Fruit fly (Drosophila melanogaster) whole organism, embryonic: ENCODE measurements around the gene sima.

ENCODE experiments used
- Ada2b ChIP-seq: fragments of 200-800 bp; sonication (Bioruptor generic); IDR thresholded peaks from 2 replicates; pipeline ENCODE4 v1.3.6; 2022; ENCODE audit warnings: missing biosample characterization, missing genetic modification characterization
- Aef1 ChIP-seq: fragments of 200-800 bp; sonication (Bioruptor generic); IDR thresholded peaks from 3 replicates; pipeline ENCODE4 v1.3.6; 2022; ENCODE audit warnings: missing biosample characterization, missing genetic modification characterization
- Atf6 ChIP-seq: fragments of 200-800 bp; sonication (Bioruptor generic); IDR thresholded peaks from 2 replicates; pipeline ENCODE4 v1.3.6; 2022; ENCODE audit warnings: missing biosample characterization, missing genetic modification characterization
- CG10267 ChIP-seq: fragments of 200-800 bp; sonication (Bioruptor generic); optimal IDR thresholded peaks from 2 replicates; lab custom pipeline; 2018; ENCODE audit warnings: missing biosample characterization, mild to moderate bottlenecking, missing genetic modification characterization, moderate library complexity
- CG11695 ChIP-seq: fragments of 200-800 bp; sonication (Bioruptor generic); IDR thresholded peaks from 3 replicates; pipeline ENCODE4 v1.3.6; 2022; ENCODE audit warnings: missing biosample characterization, missing genetic modification characterization
- CG11696 ChIP-seq: fragments of 200-800 bp; sonication (Bioruptor generic); IDR thresholded peaks from 2 replicates; pipeline ENCODE4 v1.3.6; 2022; ENCODE audit warnings: missing biosample characterization, missing genetic modification characterization
- CG12071 ChIP-seq: fragments of 200-800 bp; sonication (Bioruptor generic); optimal IDR thresholded peaks from 3 replicates; lab custom pipeline; 2018; ENCODE audit warnings: missing biosample characterization, mild to moderate bottlenecking, missing genetic modification characterization
- CG12391 ChIP-seq: fragments of 200-800 bp; sonication (Bioruptor generic); optimal IDR thresholded peaks from 3 replicates; lab custom pipeline; 2018; ENCODE audit warnings: missing biosample characterization, mild to moderate bottlenecking, missing genetic modification characterization, moderate library complexity
- CG12744 ChIP-seq: fragments of 200-800 bp; sonication (Bioruptor generic); optimal IDR thresholded peaks from 2 replicates; lab custom pipeline; 2016; ENCODE audit warnings: missing biosample characterization, missing genetic modification characterization
- CG12769 ChIP-seq: fragments of 200-800 bp; sonication (Bioruptor generic); optimal IDR thresholded peaks from 2 replicates; lab custom pipeline; 2019; ENCODE audit warnings: missing biosample characterization, mild to moderate bottlenecking, missing genetic modification characterization, moderate library complexity
- CG14965 ChIP-seq: fragments of 200-800 bp; sonication (Bioruptor generic); optimal IDR thresholded peaks from 2 replicates; lab custom pipeline; 2016; ENCODE audit warnings: missing biosample characterization, missing genetic modification characterization, borderline replicate concordance
- CG18619 ChIP-seq: fragments of 200-800 bp; sonication (Bioruptor generic); optimal IDR thresholded peaks from 3 replicates; lab custom pipeline; 2017; ENCODE audit warnings: missing biosample characterization, mild to moderate bottlenecking, missing genetic modification characterization
- CG4282 ChIP-seq: fragments of 200-800 bp; sonication (Bioruptor generic); optimal IDR thresholded peaks from 2 replicates; lab custom pipeline; 2016; ENCODE audit warnings: missing biosample characterization, missing genetic modification characterization
- CG4404 ChIP-seq: fragments of 200-800 bp; sonication (Bioruptor generic); IDR thresholded peaks from 2 replicates; pipeline ENCODE4 v1.3.6; 2022; ENCODE audit warnings: missing biosample characterization, missing genetic modification characterization
- CG4707 ChIP-seq: fragments of 200-800 bp; sonication (Bioruptor generic); optimal IDR thresholded peaks from 2 replicates; lab custom pipeline; 2018; ENCODE audit warnings: missing biosample characterization, mild to moderate bottlenecking, missing genetic modification characterization, moderate library complexity
- CG6254 ChIP-seq: fragments of 200-800 bp; sonication (Bioruptor generic); optimal IDR thresholded peaks from 3 replicates; lab custom pipeline; 2017; ENCODE audit warnings: mild to moderate bottlenecking, missing biosample characterization, missing genetic modification reagents, missing genetic modification characterization
- Eip74EF ChIP-seq, 2 experiments: fragments of 200-800 bp in 1 of 2; fragments of >200 bp in 1 of 2; sonication (Bioruptor generic) in 1 of 2; optimal IDR thresholded peaks; 2 replicates each; lab custom pipeline; 2017 to 2019; ENCODE audit warnings: missing biosample characterization in 2 of 2, missing genetic modification characterization in 2 of 2, mild to moderate bottlenecking in 1 of 2, moderate library complexity in 1 of 2
- Gsc ChIP-seq: fragments of 200-800 bp; sonication (Bioruptor generic); IDR thresholded peaks from 2 replicates; pipeline ENCODE4 v1.3.6; 2022; ENCODE audit warnings: missing biosample characterization, missing genetic modification characterization
- Hr39 ChIP-seq: fragments of >200 bp; optimal IDR thresholded peaks from 2 replicates; lab custom pipeline; 2017
- MBD-R2 ChIP-seq: fragments of 200-800 bp; sonication (Bioruptor generic); IDR thresholded peaks from 2 replicates; pipeline ENCODE4 v1.3.6; 2022; ENCODE audit warnings: missing biosample characterization, missing genetic modification characterization
- Mrtf ChIP-seq: fragments of 200-800 bp; sonication (Bioruptor generic); IDR thresholded peaks from 3 replicates; pipeline ENCODE4 v1.3.6; 2022; ENCODE audit warnings: missing biosample characterization, missing genetic modification characterization
- NC2α ChIP-seq: fragments of 200-800 bp; sonication (Bioruptor generic); optimal IDR thresholded peaks from 2 replicates; lab custom pipeline; 2016; ENCODE audit warnings: missing biosample characterization, missing genetic modification characterization
- Rx ChIP-seq: fragments of 200-800 bp; sonication (Bioruptor generic); IDR thresholded peaks from 2 replicates; pipeline ENCODE4 v1.3.6; 2022; ENCODE audit warnings: missing biosample characterization, missing genetic modification characterization
- Side ChIP-seq: fragments of 200-800 bp; sonication (Bioruptor generic); optimal IDR thresholded peaks from 2 replicates; lab custom pipeline; 2016; ENCODE audit warnings: missing biosample characterization, missing genetic modification characterization
- Stat92E ChIP-seq, 3 experiments: fragments of >200 bp in 2 of 3; fragments of 200-800 bp in 1 of 3; sonication (Bioruptor generic) in 1 of 3; optimal IDR thresholded peaks; 2 replicates each; lab custom pipeline; 2017 to 2019; ENCODE audit warnings: missing biosample characterization in 3 of 3, missing genetic modification characterization in 3 of 3, mild to moderate bottlenecking in 1 of 3, moderate library complexity in 1 of 3
- YL-1 ChIP-seq: fragments of 200-800 bp; sonication (Bioruptor generic); optimal IDR thresholded peaks from 3 replicates; lab custom pipeline; 2017; ENCODE audit warnings: missing biosample characterization, mild to moderate bottlenecking, missing genetic modification characterization
- ase ChIP-seq: fragments of 200-800 bp; sonication (Bioruptor generic); IDR thresholded peaks from 3 replicates; pipeline ENCODE4 v1.3.6; 2022; ENCODE audit warnings: missing biosample characterization, missing genetic modification characterization
- ato ChIP-seq: fragments of 200-800 bp; sonication (Bioruptor generic); IDR thresholded peaks from 2 replicates; pipeline ENCODE4 v1.3.6; 2022; ENCODE audit warnings: missing biosample characterization, missing genetic modification characterization; ENCODE audit not compliant: partially characterized antibody
- bbx ChIP-seq: fragments of 200-800 bp; sonication (Bioruptor generic); IDR thresholded peaks from 2 replicates; pipeline ENCODE4 v1.3.6; 2022; ENCODE audit warnings: missing biosample characterization, missing genetic modification characterization; ENCODE audit not compliant: partially characterized antibody
- caup ChIP-seq: fragments of 200-800 bp; sonication (Bioruptor generic); optimal IDR thresholded peaks from 3 replicates; lab custom pipeline; 2017; ENCODE audit warnings: missing biosample characterization, mild to moderate bottlenecking, missing genetic modification characterization, moderate library complexity; ENCODE audit not compliant: severe bottlenecking
- cwo ChIP-seq: fragments of 200-800 bp; sonication (Bioruptor generic); optimal IDR thresholded peaks from 3 replicates; lab custom pipeline; 2017; ENCODE audit warnings: missing biosample characterization, missing genetic modification characterization, mild to moderate bottlenecking, moderate library complexity, missing genetic modification reagents
- dati ChIP-seq: fragments of 200-800 bp; sonication (Bioruptor generic); IDR thresholded peaks from 2 replicates; pipeline ENCODE4 v1.3.6; 2022; ENCODE audit warnings: missing biosample characterization, missing genetic modification characterization
- dmrt99B ChIP-seq: fragments of 200-800 bp; sonication (Bioruptor generic); optimal IDR thresholded peaks from 2 replicates; lab custom pipeline; 2018; ENCODE audit warnings: missing biosample characterization, mild to moderate bottlenecking, missing genetic modification characterization, moderate library complexity
- gcm ChIP-seq: fragments of 200-800 bp; sonication (Bioruptor generic); optimal IDR thresholded peaks from 2 replicates; lab custom pipeline; 2019; ENCODE audit warnings: missing biosample characterization, mild to moderate bottlenecking, missing genetic modification characterization, moderate library complexity
- gro ChIP-seq: fragments of 200-800 bp; sonication (Bioruptor generic); optimal IDR thresholded peaks from 2 replicates; lab custom pipeline; 2016; ENCODE audit warnings: missing biosample characterization, missing genetic modification characterization
- jigr1 ChIP-seq: fragments of 200-800 bp; sonication (Bioruptor generic); IDR thresholded peaks from 3 replicates; pipeline ENCODE4 v1.3.6; 2022; ENCODE audit warnings: missing biosample characterization, missing genetic modification characterization
- lbe ChIP-seq: fragments of 200-800 bp; sonication (Bioruptor generic); optimal IDR thresholded peaks from 2 replicates; lab custom pipeline; 2016; ENCODE audit warnings: missing biosample characterization, mild to moderate bottlenecking, missing genetic modification characterization
- lmd ChIP-seq: fragments of 200-800 bp; sonication (Bioruptor generic); IDR thresholded peaks from 2 replicates; pipeline ENCODE4 v1.3.6; 2022; ENCODE audit warnings: missing biosample characterization, missing genetic modification characterization
- nerfin-1 ChIP-seq: fragments of 200-800 bp; sonication (Bioruptor generic); optimal IDR thresholded peaks from 3 replicates; lab custom pipeline; 2019; ENCODE audit warnings: missing biosample characterization, mild to moderate bottlenecking, missing genetic modification characterization, moderate library complexity
- p53 ChIP-seq: fragments of 200-800 bp; sonication (Bioruptor generic); optimal IDR thresholded peaks from 2 replicates; lab custom pipeline; 2016; ENCODE audit warnings: missing biosample characterization, missing genetic modification characterization
- pan ChIP-seq, 4 experiments: fragments of >200 bp in 3 of 4; fragments of 200-800 bp in 1 of 4; sonication (Bioruptor generic) in 1 of 4; optimal IDR thresholded peaks in 3 of 4; IDR thresholded peaks in 1 of 4; 2 replicates each; pipeline versions ENCODE4 v1.3.6 to Lab custom; 2017 to 2022; ENCODE audit warnings: missing biosample characterization in 2 of 4, missing genetic modification characterization in 2 of 4, mixed read lengths in 1 of 4
- phol ChIP-seq: fragments of 200-800 bp; sonication (Bioruptor generic); optimal IDR thresholded peaks from 3 replicates; lab custom pipeline; 2018; ENCODE audit warnings: missing biosample characterization, mild to moderate bottlenecking, missing genetic modification characterization, moderate library complexity
- prd ChIP-seq, 3 experiments: fragments of >200 bp in 2 of 3; fragments of 200-800 bp in 1 of 3; sonication (Bioruptor generic) in 1 of 3; optimal IDR thresholded peaks in 2 of 3; IDR thresholded peaks in 1 of 3; 2 replicates in 2 of 3; 3 replicates in 1 of 3; pipeline versions ENCODE4 v1.3.6 to Lab custom; 2017 to 2022; ENCODE audit warnings: missing biosample characterization in 1 of 3, missing genetic modification characterization in 1 of 3
- sc ChIP-seq, 3 experiments: fragments of >200 bp in 2 of 3; fragments of 200-800 bp in 1 of 3; sonication (Bioruptor generic) in 1 of 3; optimal IDR thresholded peaks; 2 replicates in 2 of 3; 3 replicates in 1 of 3; lab custom pipeline; 2017; ENCODE audit warnings: mild to moderate bottlenecking in 1 of 3, missing biosample characterization in 1 of 3, missing genetic modification characterization in 1 of 3, missing genetic modification reagents in 1 of 3
- schlank ChIP-seq: fragments of 200-800 bp; sonication (Bioruptor generic); optimal IDR thresholded peaks from 2 replicates; lab custom pipeline; 2018; ENCODE audit warnings: missing biosample characterization, mild to moderate bottlenecking, missing genetic modification characterization
- ssp ChIP-seq: fragments of 200-800 bp; sonication (Bioruptor generic); IDR thresholded peaks from 2 replicates; pipeline ENCODE4 v1.3.6; 2022; ENCODE audit warnings: missing biosample characterization, missing genetic modification characterization
- tna ChIP-seq: fragments of 200-800 bp; sonication (Bioruptor generic); IDR thresholded peaks from 2 replicates; pipeline ENCODE4 v1.3.6; 2022; ENCODE audit warnings: missing biosample characterization, missing genetic modification characterization; ENCODE audit not compliant: partially characterized antibody
- tx ChIP-seq: fragments of 200-800 bp; sonication (Bioruptor generic); optimal IDR thresholded peaks from 2 replicates; lab custom pipeline; 2016; ENCODE audit warnings: missing biosample characterization, missing genetic modification characterization
- wek ChIP-seq: fragments of 200-800 bp; sonication (Bioruptor generic); optimal IDR thresholded peaks from 3 replicates; lab custom pipeline; 2018; ENCODE audit warnings: missing biosample characterization, mild to moderate bottlenecking, missing genetic modification characterization, moderate library complexity

Gene sima

dm6 chr3R:30153864-30154263 is 95.8 kb downstream of the sima start (continued):
- no peak for TF ChIP-seq tna
- no peak for TF ChIP-seq CG12071
- TF ChIP-seq Rx (GFP tag; lab: Robert Waterston, UW), result no peak
- TF ChIP-seq lbe (GFP tag; lab: Kevin White, UChicago), result no peak
- no peak for TF ChIP-seq wek
- no peak for TF ChIP-seq schlank (tag; lab: Kevin White, UChicago)
- TF ChIP-seq CG12744 (GFP tag; lab: Kevin White, UChicago), result no peak
- no peak for TF ChIP-seq CG12391 (tag; lab: Kevin White, UChicago)
- TF ChIP-seq prd (optimal IDR thresholded peaks at IDR 0.05; lab: Kevin White, UChicago), result no peak
- peak; percentile 15; the same call in 1 of the 3 replicates for TF ChIP-seq prd (GFP tag; IDR thresholded peaks at IDR 0.05; lab: Robert Waterston, UW)
- TF ChIP-seq CG14965 (GFP tag; lab: Kevin White, UChicago), result no peak
- TF ChIP-seq CG11696 (GFP tag; lab: Robert Waterston, UW), result no peak
- no peak for TF ChIP-seq caup (GFP tag; lab: Kevin White, UChicago)
- no peak for TF ChIP-seq CG6254 (GFP tag; lab: Kevin White, UChicago)
- TF ChIP-seq CG4282, result no peak
- TF ChIP-seq sc (optimal IDR thresholded peaks at IDR 0.05; lab: Kevin White, UChicago), result no peak
- no peak for TF ChIP-seq sc (GFP tag; optimal IDR thresholded peaks at IDR 0.05; lab: Kevin White, UChicago)
- TF ChIP-seq tx (GFP tag; lab: Kevin White, UChicago), result no peak
- no peak for TF ChIP-seq cwo (GFP tag; lab: Kevin White, UChicago)
- no peak for TF ChIP-seq pan (optimal IDR thresholded peaks at IDR 0.05; lab: Kevin White, UChicago)
- no peak for TF ChIP-seq pan (GFP tag; optimal IDR thresholded peaks at IDR 0.05 in 1 of 2, IDR thresholded peaks at IDR 0.05 in 1 of 2)
- no peak for TF ChIP-seq CG18619 (GFP tag; lab: Kevin White, UChicago)
- TF ChIP-seq nerfin-1, result no peak
- no peak for TF ChIP-seq Atf6 (GFP tag; lab: Robert Waterston, UW)
- TF ChIP-seq gcm, result no peak
- no peak for TF ChIP-seq CG11695
- TF ChIP-seq CG4404 (GFP tag; lab: Robert Waterston, UW), result no peak
- TF ChIP-seq p53 (GFP tag; lab: Kevin White, UChicago), result no peak
- no peak for TF ChIP-seq Aef1
- no peak for TF ChIP-seq Mrtf (GFP tag; lab: Robert Waterston, UW)
- TF ChIP-seq dmrt99B (tag; lab: Kevin White, UChicago), result no peak
- TF ChIP-seq jigr1 (GFP tag; lab: Robert Waterston, UW), result no peak
- TF ChIP-seq dati (GFP tag; lab: Robert Waterston, UW), result no peak
- peak in 1 of 2 experiments; percentile 46 for TF ChIP-seq Eip74EF (GFP tag; optimal IDR thresholded peaks at IDR 0.05; lab: Kevin White, UChicago)
- TF ChIP-seq phol (tag; lab: Kevin White, UChicago), result no peak
- TF ChIP-seq Ada2b (GFP tag; lab: Robert Waterston, UW), result no peak
- no peak for TF ChIP-seq ase (GFP tag; lab: Robert Waterston, UW)
- no peak for TF ChIP-seq Side (GFP tag; lab: Kevin White, UChicago)
- no peak for TF ChIP-seq CG10267
- no peak for TF ChIP-seq ato (GFP tag; lab: Robert Waterston, UW)
- peak; percentile 16; the same call in 1 of the 2 replicates for TF ChIP-seq MBD-R2 (GFP tag; lab: Robert Waterston, UW)
- TF ChIP-seq ssp, result no peak
- TF ChIP-seq NC2α (GFP tag; lab: Kevin White, UChicago), result no peak
- no peak for TF ChIP-seq CG4707
- TF ChIP-seq CG12769 (tag; lab: Kevin White, UChicago), result no peak
- no peak for TF ChIP-seq lmd
- TF ChIP-seq gro (GFP tag; lab: Kevin White, UChicago), result no peak
- TF ChIP-seq Stat92E (GFP tag; optimal IDR thresholded peaks at IDR 0.05; lab: Kevin White, UChicago), result no peak
- 0 out of 2 replicates have a peak, but pooled peaks have one; percentile 22 for TF ChIP-seq bbx (GFP tag; lab: Robert Waterston, UW)
- no peak for TF ChIP-seq Hr39 (lab: Kevin White, UChicago)
- no peak for TF ChIP-seq Gsc (GFP tag; lab: Robert Waterston, UW)
- TF ChIP-seq YL-1, result no peak
